Worm (Caenorhabditis elegans) whole organism, mixed stage, embryonic: Measurements from ENCODE around the gene ccdc-55.

Source experiments
- hlh-1 ChIP-seq: fragments of 150-350 bp; optimal IDR thresholded peaks from 2 replicates; lab custom pipeline; 2014; ENCODE audit warnings: missing biosample characterization, missing genetic modification reagents, missing genetic modification characterization
- mab-5 ChIP-seq: fragments of 150-350 bp; optimal IDR thresholded peaks from 2 replicates; lab custom pipeline; 2014; ENCODE audit warnings: missing biosample characterization, missing genetic modification characterization
- nhr-76 ChIP-seq: sonication (generic microtip); optimal IDR thresholded peaks from 2 replicates; lab custom pipeline; 2017; ENCODE audit warnings: missing biosample characterization, missing genetic modification characterization

DNA sequence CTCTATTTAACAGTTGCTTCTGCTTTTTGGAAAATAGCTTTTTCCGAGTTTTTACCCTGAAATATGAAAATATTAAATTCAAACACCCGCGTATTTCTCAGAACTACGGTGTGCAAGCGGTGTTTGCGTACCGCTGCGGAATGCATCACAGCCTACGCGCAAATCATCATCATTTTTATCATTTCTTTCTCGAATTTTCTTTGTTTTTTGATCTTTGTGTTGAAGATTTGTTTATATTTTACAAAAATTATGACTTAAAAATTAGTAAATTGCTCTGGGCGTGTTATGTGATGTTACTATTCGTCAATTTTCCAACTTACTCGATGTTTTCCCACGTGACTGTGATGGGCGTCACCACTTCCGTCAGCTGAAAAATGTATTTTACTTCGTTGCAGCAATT lies 17.6 kb downstream of the ccdc-55 start:
- TF ChIP-seq hlh-1 (tag; lab: Kevin White, UChicago) (no peak), nhr-76 (tag; lab: Kevin White, UChicago) (no peak), mab-5 (tag; lab: Kevin White, UChicago) (no peak)
